Fruit fly (Drosophila melanogaster) whole organism, wandering third instar larva: Measurements from ENCODE around the gene Clk.

ENCODE experiments used
- Abd-B ChIP-seq: fragments of >200 bp; optimal IDR thresholded peaks from 2 replicates; lab custom pipeline; 2017; ENCODE audit warnings: missing biosample characterization, missing genetic modification characterization
- CG9705 ChIP-seq: fragments of 200-800 bp; sonication (Bioruptor generic); optimal IDR thresholded peaks from 2 replicates; lab custom pipeline; 2018; ENCODE audit warnings: missing biosample characterization, mild to moderate bottlenecking, missing genetic modification characterization
- CrebA ChIP-seq: fragments of 200-800 bp; sonication (Bioruptor generic); optimal IDR thresholded peaks from 2 replicates; lab custom pipeline; 2016; ENCODE audit warnings: missing biosample characterization, mild to moderate bottlenecking, missing genetic modification characterization, borderline replicate concordance
- Dfd ChIP-seq: fragments of >200 bp; optimal IDR thresholded peaks from 2 replicates; lab custom pipeline; 2017; ENCODE audit warnings: missing biosample characterization, missing genetic modification characterization
- Dif ChIP-seq: fragments of 200-275, 200-300 bp; sonication (Bioruptor generic); optimal IDR thresholded peaks from 2 replicates; lab custom pipeline; 2018; ENCODE audit warnings: missing biosample characterization, missing genetic modification characterization; ENCODE audit not compliant: partially characterized antibody
- GATAd ChIP-seq: sonication (Bioruptor generic); optimal IDR thresholded peaks from 2 replicates; lab custom pipeline; 2016; ENCODE audit warnings: missing biosample characterization, missing genetic modification characterization
- Hnf4 ChIP-seq: fragments of 200-800 bp; sonication (Bioruptor generic); optimal IDR thresholded peaks from 2 replicates; lab custom pipeline; 2016; ENCODE audit warnings: missing biosample characterization, mild to moderate bottlenecking, missing genetic modification characterization
- Hr78 ChIP-seq: fragments of >200 bp; optimal IDR thresholded peaks from 2 replicates; lab custom pipeline; 2017; ENCODE audit warnings: missing biosample characterization, missing genetic modification characterization
- Hr83 ChIP-seq: fragments of 200-300 bp; sonication (Bioruptor generic); optimal IDR thresholded peaks from 2 replicates; lab custom pipeline; 2016; ENCODE audit warnings: missing biosample characterization, mild to moderate bottlenecking, missing genetic modification characterization, moderate library complexity; ENCODE audit not compliant: poor library complexity, severe bottlenecking
- Mio ChIP-seq: sonication (Bioruptor generic); optimal IDR thresholded peaks from 2 replicates; lab custom pipeline; 2016; ENCODE audit warnings: missing biosample characterization, missing genetic modification characterization
- Myc ChIP-seq: fragments of >200 bp; optimal IDR thresholded peaks from 2 replicates; lab custom pipeline; 2017
- N ChIP-seq: fragments of >200 bp; optimal IDR thresholded peaks from 2 replicates; lab custom pipeline; 2018; ENCODE audit warnings: missing biosample characterization, missing external identifiers, missing genetic modification characterization
- OdsH ChIP-seq: fragments of 200-800 bp; sonication (Bioruptor generic); optimal IDR thresholded peaks from 2 replicates; lab custom pipeline; 2016; ENCODE audit warnings: missing biosample characterization, mild to moderate bottlenecking, missing genetic modification characterization
- Rel ChIP-seq, 2 experiments: fragments of 200-800 bp; sonication (Bioruptor generic) in 1 of 2; optimal IDR thresholded peaks; 2 replicates in 1 of 2; 3 replicates in 1 of 2; lab custom pipeline; 2016 to 2019; ENCODE audit warnings: mild to moderate bottlenecking in 2 of 2, missing biosample characterization in 2 of 2, missing genetic modification characterization in 2 of 2, moderate library complexity in 1 of 2
- Sp1 ChIP-seq: fragments of 200-800 bp; sonication (Bioruptor generic); optimal IDR thresholded peaks from 3 replicates; lab custom pipeline; 2019; ENCODE audit warnings: missing biosample characterization, mild to moderate bottlenecking, missing genetic modification characterization, moderate library complexity
- Vsx2 ChIP-seq: fragments of 200-300, 225-300 bp; sonication (Bioruptor generic); optimal IDR thresholded peaks from 2 replicates; lab custom pipeline; 2018; ENCODE audit warnings: missing biosample characterization, missing genetic modification characterization; ENCODE audit not compliant: partially characterized antibody
- br ChIP-seq: fragments of 200-800 bp; sonication (Bioruptor generic); optimal IDR thresholded peaks from 2 replicates; lab custom pipeline; 2016; ENCODE audit warnings: missing biosample characterization, missing genetic modification characterization
- brk ChIP-seq: fragments of 200-800 bp; sonication (Bioruptor generic); optimal IDR thresholded peaks from 2 replicates; lab custom pipeline; 2016; ENCODE audit warnings: missing biosample characterization, mild to moderate bottlenecking, missing genetic modification characterization
- dmrt93B ChIP-seq: fragments of 200-800 bp; sonication (Bioruptor generic); optimal IDR thresholded peaks from 2 replicates; lab custom pipeline; 2018; ENCODE audit warnings: missing biosample characterization, mild to moderate bottlenecking, missing genetic modification characterization
- dsf ChIP-seq: sonication (Bioruptor generic); optimal IDR thresholded peaks from 2 replicates; lab custom pipeline; 2016; ENCODE audit warnings: missing biosample characterization, missing genetic modification characterization, borderline replicate concordance
- ey ChIP-seq: fragments of 200-800 bp; sonication (Bioruptor generic); optimal IDR thresholded peaks from 2 replicates; lab custom pipeline; 2016; ENCODE audit warnings: missing biosample characterization, missing genetic modification characterization
- foxo ChIP-seq, 2 experiments: fragments of 200-800 bp; sonication (Bioruptor generic); optimal IDR thresholded peaks; 2 replicates in 1 of 2; 3 replicates in 1 of 2; lab custom pipeline; 2016 to 2017; ENCODE audit warnings: missing biosample characterization in 2 of 2, missing genetic modification characterization in 2 of 2
- fru ChIP-seq: fragments of 200-800 bp; sonication (Bioruptor generic); optimal IDR thresholded peaks from 3 replicates; lab custom pipeline; 2016; ENCODE audit warnings: missing biosample characterization, mild to moderate bottlenecking, missing genetic modification characterization
- h ChIP-seq: fragments of 200-800 bp; sonication (Bioruptor generic); optimal IDR thresholded peaks from 3 replicates; lab custom pipeline; 2016; ENCODE audit warnings: missing biosample characterization, mild to moderate bottlenecking, missing genetic modification characterization
- pan ChIP-seq: fragments of >200 bp; optimal IDR thresholded peaks from 2 replicates; lab custom pipeline; 2017
- psq ChIP-seq: fragments of 200-800 bp; sonication (Bioruptor generic); optimal IDR thresholded peaks from 3 replicates; lab custom pipeline; 2017; ENCODE audit warnings: missing biosample characterization, mild to moderate bottlenecking, missing genetic modification characterization, moderate library complexity
- sage ChIP-seq: fragments of 200-800 bp; sonication (Bioruptor generic); optimal IDR thresholded peaks from 2 replicates; lab custom pipeline; 2016; ENCODE audit warnings: missing biosample characterization, mild to moderate bottlenecking, missing genetic modification characterization
- sv ChIP-seq: fragments of 200-800 bp; sonication (Bioruptor generic); optimal IDR thresholded peaks from 3 replicates; lab custom pipeline; 2016; ENCODE audit warnings: missing biosample characterization, missing genetic modification characterization

The Clk gene

dm6 chr3L:7759835-7760780 lies 15.3 kb downstream of the Clk start, which contains the start of gene Hn:
Hn (plus strand) TSS chr3L:7760453.
- TF ChIP-seq GATAd (GFP tag; lab: Kevin White, UChicago) (no peak), Dfd (GFP tag; lab: Kevin White, UChicago) (no peak), Myc (lab: Kevin White, UChicago) (no peak), h (GFP tag; lab: Kevin White, UChicago) (no peak), Mio (GFP tag; lab: Kevin White, UChicago) (no peak), Hnf4 (GFP tag; lab: Kevin White, UChicago) (no peak), br (GFP tag; lab: Kevin White, UChicago) (peak; percentile 47), psq (GFP tag; lab: Kevin White, UChicago) (no peak), Rel (GFP tag; optimal IDR thresholded peaks at IDR 0.05; lab: Kevin White, UChicago) (no peak), Rel (tag; optimal IDR thresholded peaks at IDR 0.05; lab: Kevin White, UChicago) (peak; percentile 74)

- TF ChIP-seq N (GFP tag; lab: Kevin White, UChicago), result no peak
- no peak for TF ChIP-seq Hr78
- TF ChIP-seq Mio (GFP tag; lab: Kevin White, UChicago), result no peak
- TF ChIP-seq dmrt93B (GFP tag; lab: Kevin White, UChicago), result no peak
- TF ChIP-seq fru (GFP tag; lab: Kevin White, UChicago), result no peak
- no peak for TF ChIP-seq Hr83 (GFP tag; lab: Kevin White, UChicago)
- TF ChIP-seq GATAd (GFP tag; lab: Kevin White, UChicago), result no peak
- no peak for TF ChIP-seq Rel (GFP tag; optimal IDR thresholded peaks at IDR 0.05; lab: Kevin White, UChicago)
- TF ChIP-seq Rel (tag; optimal IDR thresholded peaks at IDR 0.05; lab: Kevin White, UChicago), result no peak
- TF ChIP-seq foxo (GFP tag; optimal IDR thresholded peaks at IDR 0.05; lab: Kevin White, UChicago), result no peak
- no peak for TF ChIP-seq CG9705
- TF ChIP-seq sv (GFP tag; lab: Kevin White, UChicago), result no peak
- TF ChIP-seq sage, result no peak
- no peak for TF ChIP-seq Abd-B (GFP tag; lab: Kevin White, UChicago)
- no peak for TF ChIP-seq Dif (GFP tag; lab: Kevin White, UChicago)
- no peak for TF ChIP-seq brk
- no peak for TF ChIP-seq pan
- TF ChIP-seq dsf (GFP tag; lab: Kevin White, UChicago), result no peak
- TF ChIP-seq psq (GFP tag; lab: Kevin White, UChicago), result no peak
- no peak for TF ChIP-seq CrebA (GFP tag; lab: Kevin White, UChicago)
- no peak for TF ChIP-seq Myc (lab: Kevin White, UChicago)
- TF ChIP-seq, all 38 proteins: peak for 0
Measured at dm6 chr3L:7754109-7754508, 21.3 kb downstream of the Clk start, which contains the start of gene CG7409. CG7409 (plus strand) TSS chr3L:7754409.

DNA sequence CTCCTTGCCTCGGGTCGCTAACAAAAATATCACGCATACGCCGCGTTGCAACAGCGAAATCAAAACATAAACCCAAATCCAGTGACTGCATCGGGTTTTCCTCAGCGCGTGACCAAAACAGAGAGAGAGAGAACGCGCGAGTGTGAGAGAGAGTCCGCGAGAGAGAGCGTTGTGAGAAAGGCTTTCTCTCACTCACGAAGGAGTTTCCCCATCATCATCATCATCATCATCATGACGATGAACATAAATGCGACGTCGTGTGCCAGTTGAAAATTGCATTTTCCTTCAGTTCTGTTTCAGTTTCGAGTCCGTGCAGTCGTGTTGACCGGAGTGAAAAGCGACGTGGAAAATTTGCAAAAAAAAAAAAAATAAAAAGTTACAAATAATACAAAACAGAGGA lies 28.4 kb downstream of the Clk start, which contains the start of gene CG13685:
Gene CG13685 (plus strand): TSS at position 301 of the 400 bp plus-strand sequence.
- TF ChIP-seq Hr83 (GFP tag; lab: Kevin White, UChicago), result no peak

DNA sequence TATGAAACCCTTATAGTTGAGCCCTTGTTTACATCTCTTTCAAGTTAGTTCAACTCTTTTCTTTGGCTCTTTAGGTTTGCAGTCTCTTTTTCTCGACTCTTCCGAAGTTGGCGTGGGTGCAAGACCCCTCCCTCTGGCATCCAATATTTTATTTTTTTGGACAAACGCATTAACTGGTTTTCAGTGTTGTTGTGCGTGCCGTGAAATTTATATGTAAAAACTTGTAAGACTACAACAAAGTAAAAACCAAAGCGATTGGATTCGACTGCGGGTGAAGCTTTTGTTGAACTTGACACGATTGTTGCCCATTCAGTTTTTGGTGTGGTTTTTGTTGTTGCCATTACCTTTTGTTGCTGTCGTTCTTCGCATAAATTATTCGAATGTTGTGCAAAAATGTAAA lies 31.7 kb downstream of the Clk start:
- TF ChIP-seq sv (GFP tag; lab: Kevin White, UChicago) (no peak), Dfd (GFP tag; lab: Kevin White, UChicago) (no peak), Vsx2 (GFP tag; lab: Kevin White, UChicago) (peak; percentile 13), Sp1 (GFP tag; lab: Kevin White, UChicago) (no peak), ey (no peak)

DNA sequence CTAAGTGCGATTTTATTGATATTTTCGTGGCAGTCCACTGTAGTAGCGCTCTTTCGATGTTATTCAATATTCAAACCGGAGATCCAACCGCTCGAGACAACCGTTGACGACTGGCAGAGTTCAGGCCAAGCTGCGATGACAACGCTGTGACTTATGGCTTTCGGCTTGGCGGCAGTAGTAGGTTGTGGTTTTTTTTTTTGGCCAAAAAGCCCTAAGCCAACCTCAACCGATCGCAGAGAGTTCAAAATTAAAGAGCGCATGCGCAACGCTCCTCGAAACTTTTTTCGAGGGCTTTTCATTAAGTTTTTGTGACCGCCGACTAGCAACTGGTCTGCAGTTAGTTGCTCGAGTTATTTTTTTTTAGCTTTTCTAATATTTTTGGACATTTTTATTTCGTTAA lies 32.5 kb downstream of the Clk start, which contains the start of gene Snmp2:
Gene Snmp2 (minus strand): TSS at position 101 of the 400 bp plus-strand sequence.
- TF ChIP-seq OdsH (GFP tag; lab: Kevin White, UChicago) (no peak), Myc (lab: Kevin White, UChicago) (no peak)
